Fruit fly (Drosophila melanogaster): ENCODE measurements around the gene SP1029.
A peak's percentile ranks its signal among the peaks of the same experiment; 100 is the strongest.

dm6 chr3R:29251418-29251817 lies 1.2 kb upstream of the SP1029 start:
- TF ChIP-seq CG7271 (tag; optimal IDR thresholded peaks at IDR 0.05) (no peak), br (optimal IDR thresholded peaks at IDR 0.05) (no peak), da (GFP tag; optimal IDR thresholded peaks at IDR 0.05) (no peak), CG11560 (tag; IDR thresholded peaks at IDR 0.05) (no peak), CG1647 (GFP tag; optimal IDR thresholded peaks at IDR 0.05) (no peak), insv (GFP tag; optimal IDR thresholded peaks at IDR 0.05) (peak in 1 of 2 experiments; percentile 5), CG15011 (GFP tag; optimal IDR thresholded peaks at IDR 0.05) (no peak)
